Worm (Caenorhabditis elegans): ENCODE data around the gene F54E2.1.

ce11 chrV:2800676-2801075 is 9.5 kb upstream of the F54E2.1 start:
- TF ChIP-seq ama-1 (optimal IDR thresholded peaks at IDR 0.05), result no peak
- TF ChIP-seq ceh-36 (tag; optimal IDR thresholded peaks at IDR 0.05), result no peak
- no peak for TF ChIP-seq pes-1 (GFP tag; IDR thresholded peaks at IDR 0.05)
- TF ChIP-seq aly-1 (tag; optimal IDR thresholded peaks at IDR 0.05), result no peak
- no peak for TF ChIP-seq flt-1 (GFP tag; IDR thresholded peaks at IDR 0.05)
- TF ChIP-seq tbx-37 (GFP tag; conservative IDR thresholded peaks at IDR 0.05), result no peak
- TF ChIP-seq ceh-13 (GFP tag; optimal IDR thresholded peaks at IDR 0.05), result no peak
- no peak for TF ChIP-seq hnd-1 (tag; optimal IDR thresholded peaks at IDR 0.05)
- TF ChIP-seq hmg-4 (GFP tag; optimal IDR thresholded peaks at IDR 0.05), result no peak
- no peak for TF ChIP-seq B0310.2 (tag; optimal IDR thresholded peaks at IDR 0.05)
- TF ChIP-seq sea-1 (GFP tag; conservative IDR thresholded peaks at IDR 0.05), result no peak
